Worm (Caenorhabditis elegans) whole organism, L4 larva: ENCODE results near the gene F29C12.6.

ENCODE experiments used
- F26F4.8 ChIP-seq: fragments of 200-800 bp; sonication (Bioruptor generic); conservative IDR thresholded peaks from 2 replicates; pipeline ENCODE4 v1.3.6; 2022; ENCODE audit warnings: missing genetic modification characterization, missing compliant biosample characterization
- R02D3.7 ChIP-seq: fragments of 150-350 bp; sonication (generic microtip); optimal IDR thresholded peaks from 3 replicates; lab custom pipeline; 2014; ENCODE audit warnings: missing biosample characterization, missing genetic modification characterization
- T26A8.4 ChIP-seq: fragments of 200-800 bp; sonication (Bioruptor generic); IDR thresholded peaks from 2 replicates; pipeline ENCODE4 v1.3.6; 2022; ENCODE audit warnings: missing genetic modification characterization, missing compliant biosample characterization
- Y5F2A.4 ChIP-seq: fragments of 200-800 bp; sonication (Bioruptor generic); optimal IDR thresholded peaks from 2 replicates; lab custom pipeline; 2018; ENCODE audit warnings: mild to moderate bottlenecking, missing genetic modification characterization, missing compliant biosample characterization
- ZK546.5 ChIP-seq, 2 experiments: sonication (generic microtip); optimal IDR thresholded peaks; 2 replicates each; lab custom pipeline; 2017; ENCODE audit warnings: missing biosample characterization in 2 of 2, missing genetic modification characterization in 2 of 2
- aly-2 ChIP-seq: sonication (generic microtip); optimal IDR thresholded peaks from 2 replicates; lab custom pipeline; 2018; ENCODE audit warnings: missing biosample characterization, missing genetic modification characterization
- arid-1 ChIP-seq: fragments of 200-800 bp; sonication (Bioruptor generic); conservative IDR thresholded peaks from 2 replicates; pipeline ENCODE4 v1.3.6; 2022; ENCODE audit warnings: missing genetic modification reagents, missing genetic modification characterization, missing compliant biosample characterization
- attf-4 ChIP-seq: sonication (generic microtip); optimal IDR thresholded peaks from 3 replicates; lab custom pipeline; 2017; ENCODE audit warnings: missing biosample characterization, missing genetic modification characterization
- ceh-20 ChIP-seq: fragments of 200-800 bp; sonication (Bioruptor generic); IDR thresholded peaks from 2 replicates; pipeline ENCODE4 v1.3.6; 2022; ENCODE audit warnings: missing genetic modification reagents, missing genetic modification characterization, missing compliant biosample characterization
- ceh-32 ChIP-seq: sonication (generic microtip); optimal IDR thresholded peaks from 2 replicates; lab custom pipeline; 2016; ENCODE audit warnings: mild to moderate bottlenecking, missing genetic modification characterization, missing compliant biosample characterization; ENCODE audit not compliant: poor library complexity
- ceh-44 ChIP-seq: fragments of 200-800 bp; sonication (Bioruptor generic); IDR thresholded peaks from 2 replicates; pipeline ENCODE4 v1.3.6; 2022; ENCODE audit warnings: missing genetic modification reagents, missing genetic modification characterization, missing compliant biosample characterization
- ceh-62 ChIP-seq: sonication (generic microtip); optimal IDR thresholded peaks from 2 replicates; lab custom pipeline; 2017; ENCODE audit warnings: missing biosample characterization, missing genetic modification characterization
- ceh-82 ChIP-seq: sonication (generic microtip); optimal IDR thresholded peaks from 2 replicates; lab custom pipeline; 2017; ENCODE audit warnings: missing biosample characterization, missing genetic modification characterization
- cey-2 ChIP-seq: sonication (generic microtip); optimal IDR thresholded peaks from 3 replicates; lab custom pipeline; 2017; ENCODE audit warnings: missing genetic modification characterization, mild to moderate bottlenecking, missing compliant biosample characterization, antibody characterized with exemption, borderline replicate concordance; ENCODE audit not compliant: insufficient read depth
- ctbp-1 ChIP-seq: fragments of 200-800 bp; sonication (Bioruptor generic); IDR thresholded peaks from 2 replicates; pipeline ENCODE4 v1.3.6; 2022; ENCODE audit warnings: missing genetic modification reagents, missing genetic modification characterization, missing compliant biosample characterization
- daf-16 ChIP-seq, 3 experiments: sonication (generic microtip); optimal IDR thresholded peaks; 2 replicates each; lab custom pipeline; 2016 to 2017; ENCODE audit warnings: missing genetic modification characterization in 3 of 3, missing genetic modification reagents in 3 of 3, mild to moderate bottlenecking in 2 of 3, missing compliant biosample characterization in 2 of 3, missing biosample characterization in 1 of 3, moderate library complexity in 1 of 3
- daf-19 ChIP-seq: fragments of 200-800 bp; sonication (Bioruptor generic); conservative IDR thresholded peaks from 2 replicates; pipeline ENCODE4 v1.3.6; 2022; ENCODE audit warnings: missing genetic modification characterization, missing compliant biosample characterization
- daf-8 ChIP-seq: fragments of 200-800 bp; sonication (Bioruptor generic); IDR thresholded peaks from 2 replicates; pipeline ENCODE4 v1.3.6; 2022; ENCODE audit warnings: missing genetic modification characterization, missing compliant biosample characterization
- dmd-6 ChIP-seq: fragments of 200-800 bp; sonication (Bioruptor generic); IDR thresholded peaks from 2 replicates; pipeline ENCODE4 v1.3.6; 2022; ENCODE audit warnings: missing genetic modification reagents, missing genetic modification characterization, missing compliant biosample characterization
- dmd-9 ChIP-seq: fragments of 200-800 bp; sonication (Bioruptor generic); IDR thresholded peaks from 2 replicates; pipeline ENCODE4 v1.3.6; 2022; ENCODE audit warnings: missing genetic modification reagents, missing genetic modification characterization, missing compliant biosample characterization
- dpl-1 ChIP-seq: fragments of 150-350 bp; optimal IDR thresholded peaks from 2 replicates; lab custom pipeline; 2014; ENCODE audit warnings: missing biosample characterization, missing genetic modification reagents, missing genetic modification characterization
- duxl-1 ChIP-seq: sonication (generic microtip); optimal IDR thresholded peaks from 2 replicates; lab custom pipeline; 2016; ENCODE audit warnings: mild to moderate bottlenecking, missing genetic modification characterization, moderate library complexity, missing compliant biosample characterization; ENCODE audit not compliant: poor library complexity
- dve-1 ChIP-seq: sonication (generic microtip); optimal IDR thresholded peaks from 2 replicates; lab custom pipeline; 2017; ENCODE audit warnings: antibody characterized with exemption, mild to moderate bottlenecking, missing genetic modification characterization, missing compliant biosample characterization; ENCODE audit not compliant: insufficient read depth
- egl-27 ChIP-seq: sonication (generic microtip); optimal IDR thresholded peaks from 3 replicates; lab custom pipeline; 2017; ENCODE audit warnings: missing biosample characterization, missing genetic modification reagents, missing genetic modification characterization
- fkh-10 ChIP-seq: fragments of 150-350 bp; optimal IDR thresholded peaks from 2 replicates; lab custom pipeline; 2014; ENCODE audit warnings: missing biosample characterization, missing genetic modification reagents, missing genetic modification characterization
- fos-1 ChIP-seq: fragments of 150-350 bp; optimal IDR thresholded peaks from 2 replicates; lab custom pipeline; 2014; ENCODE audit warnings: missing biosample characterization, missing genetic modification characterization
- hlh-11 ChIP-seq: fragments of 200-800 bp; sonication (Bioruptor generic); optimal IDR thresholded peaks from 2 replicates; lab custom pipeline; 2018; ENCODE audit warnings: mild to moderate bottlenecking, missing genetic modification characterization, missing compliant biosample characterization
- hmg-1.1 ChIP-seq: fragments of 200-800 bp; sonication (Bioruptor generic); IDR thresholded peaks from 2 replicates; pipeline ENCODE4 v1.3.6; 2022; ENCODE audit warnings: missing genetic modification reagents, missing genetic modification characterization, missing compliant biosample characterization
- lin-13 ChIP-seq: fragments of 150-350 bp; optimal IDR thresholded peaks from 2 replicates; lab custom pipeline; 2014; ENCODE audit warnings: missing biosample characterization, missing genetic modification reagents, missing genetic modification characterization
- lin-38 ChIP-seq: fragments of 200-800 bp; sonication (Bioruptor generic); IDR thresholded peaks from 2 replicates; pipeline ENCODE4 v1.3.6; 2022; ENCODE audit warnings: missing genetic modification reagents, missing genetic modification characterization, missing compliant biosample characterization
- lin-39 ChIP-seq: fragments of 150-350 bp; optimal IDR thresholded peaks from 2 replicates; lab custom pipeline; 2014; ENCODE audit warnings: missing biosample characterization, missing genetic modification reagents, missing genetic modification characterization
- madf-9 ChIP-seq: fragments of 200-800 bp; sonication (Bioruptor generic); conservative IDR thresholded peaks from 2 replicates; pipeline ENCODE4 v1.3.6; 2022; ENCODE audit warnings: missing genetic modification reagents, missing genetic modification characterization, missing compliant biosample characterization
- mdt-29 ChIP-seq: fragments of 200-800 bp; sonication (Bioruptor generic); IDR thresholded peaks from 2 replicates; pipeline ENCODE4 v1.3.6; 2022; ENCODE audit warnings: missing genetic modification reagents, missing genetic modification characterization, missing compliant biosample characterization
- mxl-3 ChIP-seq: fragments of 200-800 bp; sonication (Bioruptor generic); optimal IDR thresholded peaks from 2 replicates; lab custom pipeline; 2018; ENCODE audit warnings: mild to moderate bottlenecking, missing genetic modification characterization, missing compliant biosample characterization
- nhr-10 ChIP-seq: fragments of 150-350 bp; optimal IDR thresholded peaks from 2 replicates; lab custom pipeline; 2014; ENCODE audit warnings: missing biosample characterization, missing genetic modification characterization
- nhr-11 ChIP-seq: fragments of 150-350 bp; optimal IDR thresholded peaks from 2 replicates; lab custom pipeline; 2014; ENCODE audit warnings: missing biosample characterization, missing genetic modification characterization
- nhr-111 ChIP-seq: fragments of 200-800 bp; sonication (Bioruptor generic); optimal IDR thresholded peaks from 2 replicates; lab custom pipeline; 2018; ENCODE audit warnings: mild to moderate bottlenecking, missing genetic modification characterization, missing compliant biosample characterization
- nhr-237 ChIP-seq: sonication (generic microtip); optimal IDR thresholded peaks from 2 replicates; lab custom pipeline; 2017; ENCODE audit warnings: missing biosample characterization, missing genetic modification characterization
- nhr-42 ChIP-seq: fragments of 200-800 bp; sonication (Bioruptor generic); IDR thresholded peaks from 2 replicates; pipeline ENCODE4 v1.3.6; 2022; ENCODE audit warnings: missing genetic modification characterization, missing compliant biosample characterization
- nhr-6 ChIP-seq: fragments of 150-350 bp; optimal IDR thresholded peaks from 2 replicates; lab custom pipeline; 2014; ENCODE audit warnings: missing biosample characterization, missing genetic modification characterization
- nhr-76 ChIP-seq: fragments of 150-350 bp; optimal IDR thresholded peaks from 2 replicates; lab custom pipeline; 2014; ENCODE audit warnings: missing biosample characterization, missing genetic modification characterization
- pqm-1 ChIP-seq: sonication (generic microtip); optimal IDR thresholded peaks from 2 replicates; lab custom pipeline; 2017; ENCODE audit warnings: missing biosample characterization, missing genetic modification characterization
- skn-1 ChIP-seq: fragments of 150-350 bp; optimal IDR thresholded peaks from 2 replicates; lab custom pipeline; 2014; ENCODE audit warnings: missing biosample characterization, missing genetic modification characterization
- tra-1 ChIP-seq: fragments of 200-800 bp; sonication (Bioruptor generic); IDR thresholded peaks from 2 replicates; pipeline ENCODE4 v1.3.6; 2022; ENCODE audit warnings: missing genetic modification reagents, missing genetic modification characterization, missing compliant biosample characterization
- unc-130 ChIP-seq: sonication (generic microtip); optimal IDR thresholded peaks from 2 replicates; lab custom pipeline; 2016; ENCODE audit warnings: missing genetic modification reagents, missing genetic modification characterization, missing compliant biosample characterization
- unc-39 ChIP-seq: sonication (generic microtip); optimal IDR thresholded peaks from 2 replicates; lab custom pipeline; 2017; ENCODE audit warnings: missing biosample characterization, missing genetic modification characterization
- vab-7 ChIP-seq: fragments of 200-800 bp; sonication (Bioruptor generic); IDR thresholded peaks from 2 replicates; pipeline ENCODE4 v1.3.6; 2022; ENCODE audit warnings: missing genetic modification reagents, missing genetic modification characterization, missing compliant biosample characterization
- zag-1 ChIP-seq: fragments of 150-350 bp; optimal IDR thresholded peaks from 2 replicates; lab custom pipeline; 2014; ENCODE audit warnings: missing biosample characterization, missing genetic modification characterization
- zip-11 ChIP-seq: fragments of 200-800 bp; sonication (Bioruptor generic); IDR thresholded peaks from 2 replicates; pipeline ENCODE4 v1.3.6; 2022; ENCODE audit warnings: missing genetic modification characterization, missing compliant biosample characterization
- zip-2 ChIP-seq: fragments of 150-350 bp; optimal IDR thresholded peaks from 2 replicates; lab custom pipeline; 2014; ENCODE audit warnings: missing biosample characterization, missing genetic modification characterization
- ztf-11 ChIP-seq: fragments of 150-350 bp; optimal IDR thresholded peaks from 2 replicates; lab custom pipeline; 2014; ENCODE audit warnings: missing biosample characterization, missing genetic modification characterization
- ztf-7 ChIP-seq: fragments of 150-350 bp; optimal IDR thresholded peaks from 2 replicates; lab custom pipeline; 2014; ENCODE audit warnings: missing biosample characterization, missing genetic modification characterization

Gene F29C12.6

ce11 chrII:13156971-13157370 is 27.3 kb downstream of the F29C12.6 start, which contains the start of the genes hpr-17 and F32A11.1 (continued):
- TF ChIP-seq hlh-11 (tag; lab: Kevin White, UChicago), result peak; percentile 79
- no peak for TF ChIP-seq fos-1
- no peak for TF ChIP-seq daf-19 (GFP tag; lab: Robert Waterston, UW)
- TF ChIP-seq lin-13 (GFP tag; lab: Kevin White, UChicago), result peak; percentile 65
- TF ChIP-seq zip-11, result no peak
- TF ChIP-seq nhr-76 (tag; lab: Kevin White, UChicago), result no peak
- TF ChIP-seq ztf-7 (tag; lab: Kevin White, UChicago), result peak; percentile 67
- no peak for TF ChIP-seq ZK546.5 (tag; optimal IDR thresholded peaks at IDR 0.05; lab: Kevin White, UChicago)
- no peak for TF ChIP-seq nhr-10 (tag; lab: Kevin White, UChicago)
- no peak for TF ChIP-seq lin-39
- TF ChIP-seq zag-1, result no peak
- TF ChIP-seq unc-39 (tag; lab: Kevin White, UChicago), result no peak
- no peak for TF ChIP-seq mxl-3 (GFP tag; lab: Kevin White, UChicago)
- no peak for TF ChIP-seq ceh-44 (GFP tag; lab: Robert Waterston, UW)
- TF ChIP-seq F26F4.8 (GFP tag; lab: Robert Waterston, UW), result no peak
- TF ChIP-seq madf-9 (GFP tag; lab: Robert Waterston, UW), result peak; percentile 71; the same call in 1 of the 2 replicates
- TF ChIP-seq tra-1 (GFP tag; lab: Robert Waterston, UW), result no peak
- TF ChIP-seq nhr-237, result no peak
- TF ChIP-seq ceh-62 (tag; lab: Kevin White, UChicago), result no peak
- TF ChIP-seq Y5F2A.4 (GFP tag; lab: Kevin White, UChicago), result no peak
- no peak for TF ChIP-seq attf-4
- TF ChIP-seq aly-2 (tag; lab: Kevin White, UChicago), result no peak
- TF ChIP-seq ceh-32, result no peak
- peak; percentile 71 for TF ChIP-seq duxl-1 (tag; lab: Kevin White, UChicago)
- 0 out of 2 replicates have a peak, but pooled peaks have one; percentile 42 for TF ChIP-seq nhr-42
- peak; percentile 91 for TF ChIP-seq lin-38 (GFP tag; lab: Robert Waterston, UW)
- no peak for TF ChIP-seq nhr-111 (GFP tag; lab: Kevin White, UChicago)
- no peak for TF ChIP-seq skn-1 (tag; lab: Kevin White, UChicago)
- no peak for TF ChIP-seq R02D3.7 (tag; lab: Kevin White, UChicago)
- peak; percentile 66 for TF ChIP-seq nhr-11 (tag; lab: Kevin White, UChicago)
- no peak for TF ChIP-seq ztf-11 (tag; lab: Kevin White, UChicago)
- TF ChIP-seq dpl-1, result peak; percentile 98
- TF ChIP-seq mdt-29 (GFP tag; lab: Robert Waterston, UW), result no peak
- no peak for TF ChIP-seq zip-2 (tag; lab: Kevin White, UChicago)
- TF ChIP-seq egl-27 (tag; lab: Kevin White, UChicago), result no peak
- TF ChIP-seq T26A8.4 (GFP tag; lab: Robert Waterston, UW), result peak; percentile 86
- TF ChIP-seq nhr-6, result peak; percentile 75
- 0 out of 2 replicates have a peak, but pooled peaks have one; percentile 40 for TF ChIP-seq dmd-9 (GFP tag; lab: Robert Waterston, UW)
- no peak for TF ChIP-seq daf-8 (GFP tag; lab: Robert Waterston, UW)
- TF ChIP-seq fkh-10 (GFP tag; lab: Kevin White, UChicago), result peak; percentile 68
- peak in 1 of 2 experiments; percentile 77 for TF ChIP-seq daf-16 (GFP tag; optimal IDR thresholded peaks at IDR 0.05; lab: Kevin White, UChicago)
- TF ChIP-seq daf-16 (tag; optimal IDR thresholded peaks at IDR 0.05; lab: Kevin White, UChicago), result peak; percentile 61
- peak; percentile 0 for TF ChIP-seq unc-130 (GFP tag; lab: Kevin White, UChicago)
- TF ChIP-seq cey-2 (tag; lab: Kevin White, UChicago), result no peak
- TF ChIP-seq dve-1 (tag; lab: Kevin White, UChicago), result peak; percentile 83
- peak; percentile 78 for TF ChIP-seq hmg-1.1 (GFP tag; lab: Robert Waterston, UW)
- TF ChIP-seq ctbp-1 (GFP tag; lab: Robert Waterston, UW), result no peak
- TF ChIP-seq ceh-82, result no peak
- TF ChIP-seq ceh-20 (GFP tag; lab: Robert Waterston, UW), result peak; percentile 71
- TF ChIP-seq arid-1 (GFP tag; lab: Robert Waterston, UW), result no peak
- no peak for TF ChIP-seq pqm-1 (tag; lab: Kevin White, UChicago)
- peak; percentile 72 for TF ChIP-seq dmd-6 (GFP tag; lab: Robert Waterston, UW)
- no peak for TF ChIP-seq vab-7 (GFP tag; lab: Robert Waterston, UW)
